Worm (Caenorhabditis elegans) whole organism, L3 larva: ENCODE data around the gene F36G3.2.

Experiments used
- ceh-28 ChIP-seq: fragments of 150-350 bp; optimal IDR thresholded peaks from 2 replicates; lab custom pipeline; 2014; ENCODE audit warnings: missing biosample characterization, missing genetic modification reagents, missing genetic modification characterization
- ceh-9 ChIP-seq: sonication (generic microtip); optimal IDR thresholded peaks from 2 replicates; lab custom pipeline; 2018; ENCODE audit warnings: missing biosample characterization, missing genetic modification characterization
- fkh-10 ChIP-seq: sonication (generic microtip); optimal IDR thresholded peaks from 2 replicates; lab custom pipeline; 2017; ENCODE audit warnings: missing biosample characterization, missing genetic modification reagents, missing genetic modification characterization
- lin-39 ChIP-seq: fragments of 150-350 bp; optimal IDR thresholded peaks from 2 replicates; lab custom pipeline; 2018; ENCODE audit warnings: missing biosample characterization, missing genetic modification reagents, missing genetic modification characterization
- nhr-11 ChIP-seq: fragments of 150-350 bp; optimal IDR thresholded peaks from 2 replicates; lab custom pipeline; 2014; ENCODE audit warnings: missing biosample characterization, missing genetic modification characterization
- nhr-237 ChIP-seq: fragments of 150-350 bp; optimal IDR thresholded peaks from 2 replicates; lab custom pipeline; 2014; ENCODE audit warnings: missing biosample characterization, missing genetic modification characterization
- nhr-77 ChIP-seq: fragments of 150-350 bp; optimal IDR thresholded peaks from 2 replicates; lab custom pipeline; 2014; ENCODE audit warnings: missing biosample characterization, missing genetic modification characterization
- pha-4 ChIP-seq: fragments of 150-350 bp; optimal IDR thresholded peaks from 2 replicates; lab custom pipeline; 2014; ENCODE audit warnings: missing biosample characterization, missing genetic modification reagents, missing genetic modification characterization
- skn-1 ChIP-seq: fragments of 150-350 bp; optimal IDR thresholded peaks from 2 replicates; lab custom pipeline; 2014; ENCODE audit warnings: missing biosample characterization, missing genetic modification characterization

- TF ChIP-seq nhr-77 (tag; lab: Kevin White, UChicago) (no peak), nhr-11 (tag; lab: Kevin White, UChicago) (no peak), ceh-9 (tag; lab: Kevin White, UChicago) (no peak), skn-1 (tag; lab: Kevin White, UChicago) (peak; percentile 95), nhr-237 (tag; lab: Kevin White, UChicago) (no peak), lin-39 (tag; lab: Kevin White, UChicago) (peak; percentile 52), pha-4 (tag; lab: Kevin White, UChicago) (no peak), fkh-10 (no peak), ceh-28 (peak; percentile 60)
These were observed 28.7 kb upstream of the F36G3.2 start for ce11 chrX:9822606-9823264.
